Worm (Caenorhabditis elegans) whole organism, L4/young adult: ENCODE data around the gene madf-5.

Experiments
- W03F9.2 ChIP-seq: fragments of 150-350 bp; optimal IDR thresholded peaks from 2 replicates; lab custom pipeline; 2014; ENCODE audit warnings: missing biosample characterization, missing genetic modification characterization
- dao-5 ChIP-seq: sonication (generic microtip); optimal IDR thresholded peaks from 2 replicates; lab custom pipeline; 2016; ENCODE audit warnings: missing genotype, missing genetic modification characterization, moderate library complexity, missing compliant biosample characterization
- him-1 ChIP-seq: sonication (generic microtip); optimal IDR thresholded peaks from 2 replicates; lab custom pipeline; 2016; ENCODE audit warnings: missing genotype, missing genetic modification reagents, missing genetic modification characterization, missing compliant biosample characterization

The madf-5 gene

DNA sequence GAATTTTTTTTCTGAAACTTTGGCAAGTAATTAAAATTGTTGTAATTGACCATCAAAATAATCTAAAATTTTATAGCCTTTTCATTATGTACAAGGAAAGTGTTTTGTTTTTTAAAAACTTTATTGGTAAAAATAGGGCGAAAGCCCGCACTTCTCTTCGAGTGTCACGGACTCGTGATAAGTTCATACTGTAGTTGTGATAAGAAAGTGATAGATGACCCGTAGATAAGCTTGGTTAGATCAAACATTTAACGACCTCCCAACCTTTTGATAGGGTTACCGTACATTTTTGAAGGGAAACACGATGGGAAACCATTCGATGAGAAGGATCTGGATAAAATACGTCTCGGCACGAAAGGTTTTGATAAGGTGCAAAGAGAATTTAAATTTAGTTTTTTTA is 43.0 kb downstream of the madf-5 start:
- TF ChIP-seq dao-5 (tag; lab: Kevin White, UChicago), result no peak
- no peak for TF ChIP-seq W03F9.2 (tag; lab: Kevin White, UChicago)
- TF ChIP-seq him-1 (tag; lab: Kevin White, UChicago), result no peak

DNA sequence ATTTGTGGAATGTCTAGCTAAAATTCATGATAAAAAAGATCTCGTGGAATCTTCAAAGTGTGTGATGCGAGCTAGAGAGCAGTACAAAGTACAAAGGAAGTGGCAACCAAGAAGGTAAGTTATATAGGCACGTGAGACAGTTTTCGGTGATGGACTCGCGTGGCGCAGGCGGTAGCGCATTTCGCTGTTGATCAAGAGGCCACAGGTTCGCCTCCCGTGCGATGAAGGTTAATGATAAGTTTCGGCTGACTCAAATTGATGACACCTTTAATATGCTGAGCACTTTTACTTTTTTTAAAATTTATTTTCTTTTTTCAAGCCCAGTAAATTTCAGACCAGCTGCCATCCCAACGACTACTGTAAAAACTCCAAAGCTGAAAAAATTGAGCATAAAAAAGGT is 43.5 kb downstream of the madf-5 start:
- TF ChIP-seq dao-5 (tag; lab: Kevin White, UChicago), result peak; percentile 74
- TF ChIP-seq W03F9.2 (tag; lab: Kevin White, UChicago), result no peak

DNA sequence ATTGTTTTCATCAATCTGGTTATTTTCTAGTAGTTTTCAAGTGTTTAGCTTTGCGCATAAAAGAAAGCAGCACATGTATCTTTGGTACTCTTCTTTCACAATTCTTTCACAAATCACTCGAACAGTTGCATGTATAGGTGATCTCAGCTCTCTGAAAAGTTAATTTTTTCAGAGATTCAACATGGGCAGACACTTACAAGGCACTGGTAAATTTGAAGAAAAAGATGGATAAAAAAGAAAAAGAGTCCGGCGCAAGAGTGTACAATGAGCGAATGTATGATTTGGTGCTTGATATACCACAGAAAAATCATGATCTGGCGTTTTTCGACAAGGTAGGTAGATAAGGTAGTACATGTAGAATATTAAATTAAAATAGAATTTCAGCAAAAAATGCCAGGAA is 44.7 kb downstream of the madf-5 start:
- no peak for TF ChIP-seq W03F9.2 (tag; lab: Kevin White, UChicago)
- TF ChIP-seq dao-5 (tag; lab: Kevin White, UChicago), result no peak
- TF ChIP-seq him-1 (tag; lab: Kevin White, UChicago), result no peak

DNA sequence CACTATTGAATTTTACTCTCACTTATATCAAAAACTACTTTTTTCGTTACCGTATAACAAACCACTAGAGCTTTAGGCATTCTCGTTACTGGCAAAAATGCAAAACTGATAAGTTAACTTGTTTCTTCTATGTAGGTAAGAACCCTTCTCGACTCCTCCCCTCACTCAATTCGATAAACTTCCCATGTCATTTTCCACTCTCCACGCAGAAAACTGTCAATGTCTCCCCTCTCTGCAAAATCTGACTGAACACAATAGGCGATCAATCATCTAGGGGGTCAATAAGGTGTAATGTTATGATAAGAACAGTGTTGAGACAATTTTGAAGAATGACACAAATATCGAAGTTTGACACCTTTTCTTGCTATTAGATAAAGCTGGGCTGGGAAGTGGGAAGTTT is 45.3 kb downstream of the madf-5 start:
- TF ChIP-seq him-1 (tag; lab: Kevin White, UChicago) (no peak), dao-5 (tag; lab: Kevin White, UChicago) (no peak), W03F9.2 (tag; lab: Kevin White, UChicago) (no peak)

DNA sequence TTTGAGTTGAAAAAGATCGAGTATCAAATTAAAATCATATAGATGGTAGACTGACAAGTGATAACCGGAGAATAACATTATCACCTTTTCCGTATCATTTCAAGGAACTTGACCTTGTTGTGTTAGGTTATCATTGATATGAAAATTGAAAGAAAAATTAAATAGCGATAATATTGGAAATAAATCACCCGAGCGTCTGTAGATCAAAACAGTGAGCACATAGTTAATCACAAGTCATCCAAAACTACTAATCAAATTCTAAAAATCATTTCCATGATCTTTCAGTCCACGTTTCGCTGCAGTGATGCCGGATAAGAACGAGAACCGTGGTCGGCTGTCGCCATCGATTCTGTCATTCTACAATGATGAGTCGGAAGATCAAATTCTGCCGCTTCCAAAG is 46.4 kb downstream of the madf-5 start:
- TF ChIP-seq him-1 (tag; lab: Kevin White, UChicago) (no peak), dao-5 (tag; lab: Kevin White, UChicago) (no peak), W03F9.2 (tag; lab: Kevin White, UChicago) (no peak)

DNA sequence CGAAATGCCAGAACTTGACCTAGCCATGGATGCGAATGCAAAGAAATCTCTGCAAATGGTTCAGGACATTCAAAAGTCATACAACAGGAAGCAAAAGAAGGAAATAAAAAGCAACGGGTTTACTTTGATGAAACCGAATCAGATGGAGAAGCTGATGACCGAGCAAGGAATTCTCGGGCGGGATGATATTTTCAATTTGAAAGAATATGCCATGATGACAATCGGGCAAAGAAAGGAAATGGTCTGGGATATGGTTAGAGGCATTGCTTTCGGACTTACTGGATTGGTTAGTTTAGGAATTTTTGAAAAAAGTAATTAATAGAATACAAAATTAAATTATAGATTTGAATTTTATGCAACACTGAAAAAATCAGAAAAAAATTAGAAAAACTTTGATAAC is 47.3 kb downstream of the madf-5 start:
- no peak for TF ChIP-seq dao-5 (tag; lab: Kevin White, UChicago)
- TF ChIP-seq him-1 (tag; lab: Kevin White, UChicago), result no peak
- no peak for TF ChIP-seq W03F9.2 (tag; lab: Kevin White, UChicago)

DNA sequence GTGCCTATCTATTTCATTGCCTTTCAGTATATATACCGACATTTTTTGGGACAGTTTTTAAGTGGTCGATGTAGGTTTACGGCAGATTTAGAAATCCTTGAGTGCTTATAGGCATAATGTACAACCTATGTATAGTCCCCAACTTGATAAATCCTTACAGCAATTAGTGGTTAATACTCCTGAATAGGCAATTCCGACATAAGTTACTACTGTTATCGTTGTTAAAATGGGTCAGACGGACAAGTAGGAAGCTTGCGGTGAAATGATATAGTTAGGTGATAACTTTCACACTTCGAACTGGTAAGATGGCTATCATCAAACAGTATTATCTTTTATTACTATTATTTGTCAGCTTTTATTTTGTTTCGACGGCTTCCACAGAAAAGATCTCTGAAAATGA is 49.3 kb downstream of the madf-5 start, which contains the start of gene mltn-10:
Gene mltn-10, plus strand, starts transcription at position 301 of the 400 bp plus-strand sequence.
- TF ChIP-seq W03F9.2 (tag; lab: Kevin White, UChicago) (no peak), him-1 (tag; lab: Kevin White, UChicago) (no peak)
